Fruit fly (Drosophila melanogaster): ENCODE results near the gene Gprk2.

DNA sequence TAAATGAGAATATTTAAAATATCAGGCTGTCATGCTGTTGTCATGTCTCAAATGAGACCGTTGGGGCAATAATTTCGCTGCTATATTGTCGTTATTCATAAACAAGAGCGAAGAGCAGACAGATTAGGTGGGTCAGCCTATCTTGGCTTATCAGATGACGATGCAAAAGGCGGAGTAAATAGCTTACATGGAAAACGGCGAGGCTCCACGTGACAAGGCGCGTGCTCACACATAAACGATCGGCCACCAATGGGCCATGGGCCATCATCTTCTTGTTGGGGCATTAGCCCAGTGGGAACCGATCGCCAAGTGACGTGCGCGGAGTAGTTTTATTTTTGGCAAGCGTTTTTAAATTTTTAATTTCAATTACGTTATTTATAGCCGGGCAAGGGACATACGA lies 56.2 kb downstream of the Gprk2 start:
- TF ChIP-seq CG8478 (optimal IDR thresholded peaks at IDR 0.05) (no peak), CTCF (optimal IDR thresholded peaks at IDR 0.05) (no peak)
